Fruit fly (Drosophila melanogaster): ENCODE measurements around the gene CG12605.

Gene CG12605

dm6 chr3L:4003316-4003715, 38.7 kb upstream of the CG12605 start, which contains the start of gene CG14985 (continued):
- TF ChIP-seq Trl (optimal IDR thresholded peaks at IDR 0.05), result no peak
- TF ChIP-seq Trl (GFP tag; optimal IDR thresholded peaks at IDR 0.05), result no peak
- TF ChIP-seq Hey (tag; optimal IDR thresholded peaks at IDR 0.05), result no peak
- TF ChIP-seq pnt (GFP tag; optimal IDR thresholded peaks at IDR 0.05), result no peak
- TF ChIP-seq Pdp1 (GFP tag; optimal IDR thresholded peaks at IDR 0.05), result no peak
- no peak for TF ChIP-seq CG9609 (GFP tag; optimal IDR thresholded peaks at IDR 0.05)
- no peak for TF ChIP-seq CG7556 (GFP tag; optimal IDR thresholded peaks at IDR 0.05)
- peak; percentile 47 for TF ChIP-seq stwl (tag; optimal IDR thresholded peaks at IDR 0.05)
- TF ChIP-seq Lhr (GFP tag; optimal IDR thresholded peaks at IDR 0.05), result no peak
- TF ChIP-seq prd (optimal IDR thresholded peaks at IDR 0.05), result no peak
- no peak for TF ChIP-seq prd (GFP tag; IDR thresholded peaks at IDR 0.05)
- no peak for TF ChIP-seq wdn (GFP tag; IDR thresholded peaks at IDR 0.05)
- TF ChIP-seq usp (GFP tag; optimal IDR thresholded peaks at IDR 0.05), result no peak
- TF ChIP-seq Elba2 (GFP tag; optimal IDR thresholded peaks at IDR 0.05), result no peak
- peak in 1 of 2 experiments; percentile 85 for TF ChIP-seq crp (GFP tag; optimal IDR thresholded peaks at IDR 0.05)
- no peak for TF ChIP-seq CG11456 (GFP tag; IDR thresholded peaks at IDR 0.05)
- TF ChIP-seq nerfin-1 (tag; optimal IDR thresholded peaks at IDR 0.05), result peak; percentile 4
- TF ChIP-seq E2f1 (GFP tag; IDR thresholded peaks at IDR 0.05), result no peak
- TF ChIP-seq CG17359 (tag; optimal IDR thresholded peaks at IDR 0.05), result no peak
- no peak for TF ChIP-seq kni (GFP tag; optimal IDR thresholded peaks at IDR 0.05)
- no peak for TF ChIP-seq CG8944 (GFP tag; optimal IDR thresholded peaks at IDR 0.05)
- TF ChIP-seq CoRest (tag; optimal IDR thresholded peaks at IDR 0.05), result no peak
- no peak for TF ChIP-seq grn (GFP tag; optimal IDR thresholded peaks at IDR 0.05)
- TF ChIP-seq sisA (GFP tag; IDR thresholded peaks at IDR 0.05), result no peak
- peak; percentile 35 for TF ChIP-seq pzg (GFP tag; optimal IDR thresholded peaks at IDR 0.05)
- TF ChIP-seq CG7987 (GFP tag; optimal IDR thresholded peaks at IDR 0.05), result no peak
- no peak for TF ChIP-seq CrebB (tag; optimal IDR thresholded peaks at IDR 0.05)
- TF ChIP-seq Myb (GFP tag; optimal IDR thresholded peaks at IDR 0.05), result peak; percentile 90
- no peak for TF ChIP-seq Sox102F (GFP tag; optimal IDR thresholded peaks at IDR 0.05)
- TF ChIP-seq CG15514 (GFP tag; optimal IDR thresholded peaks at IDR 0.05), result peak; percentile 96
- TF ChIP-seq z (GFP tag; IDR thresholded peaks at IDR 0.05), result no peak
- TF ChIP-seq ems (GFP tag; optimal IDR thresholded peaks at IDR 0.05), result no peak
- peak; percentile 16 for TF ChIP-seq CG4617 (GFP tag; optimal IDR thresholded peaks at IDR 0.05; ENCODE audit: borderline replicate concordance)
- no peak for TF ChIP-seq ttk (GFP tag; IDR thresholded peaks at IDR 0.05)
- no peak for TF ChIP-seq chn (GFP tag; optimal IDR thresholded peaks at IDR 0.05)
- TF ChIP-seq Med (GFP tag), result no peak
- TF ChIP-seq gce (GFP tag; IDR thresholded peaks at IDR 0.05), result no peak
- TF ChIP-seq Mad (GFP tag; optimal IDR thresholded peaks at IDR 0.05), result no peak
- TF ChIP-seq pros (GFP tag; optimal IDR thresholded peaks at IDR 0.05), result no peak
- TF ChIP-seq CG31224 (GFP tag; IDR thresholded peaks at IDR 0.05), result no peak
- TF ChIP-seq fd96Cb (tag; optimal IDR thresholded peaks at IDR 0.05), result no peak
- no peak for TF ChIP-seq CG15011 (GFP tag; optimal IDR thresholded peaks at IDR 0.05)
- TF ChIP-seq lmd (GFP tag; IDR thresholded peaks at IDR 0.05), result no peak
- no peak for TF ChIP-seq danr (GFP tag; IDR thresholded peaks at IDR 0.05)
- no peak for TF ChIP-seq hkb (optimal IDR thresholded peaks at IDR 0.05)
- no peak for TF ChIP-seq hkb (GFP tag; IDR thresholded peaks at IDR 0.05)
- no peak for TF ChIP-seq YL-1 (GFP tag; optimal IDR thresholded peaks at IDR 0.05)
- no peak for TF ChIP-seq CG17328 (GFP tag; IDR thresholded peaks at IDR 0.05)
- TF ChIP-seq CG30431 (GFP tag; optimal IDR thresholded peaks at IDR 0.05), result no peak
- peak; percentile 12 for TF ChIP-seq trem (tag; optimal IDR thresholded peaks at IDR 0.05)
- no peak for TF ChIP-seq cato (GFP tag; optimal IDR thresholded peaks at IDR 0.05; ENCODE audit: borderline replicate concordance)
- no peak for TF ChIP-seq gcm (GFP tag; optimal IDR thresholded peaks at IDR 0.05)
- TF ChIP-seq CG13894 (tag; optimal IDR thresholded peaks at IDR 0.05), result no peak
